Worm (Caenorhabditis elegans) whole organism, L1 larva: ENCODE data around the gene srx-28.

ENCODE experiments used
- C16A3.4 ChIP-seq: fragments of 150-350 bp; optimal IDR thresholded peaks from 2 replicates; lab custom pipeline; 2014; ENCODE audit warnings: missing biosample characterization, missing genetic modification characterization
- aha-1 ChIP-seq: fragments of 150-350 bp; optimal IDR thresholded peaks from 2 replicates; lab custom pipeline; 2014; ENCODE audit warnings: missing biosample characterization, missing genetic modification characterization
- alr-1 ChIP-seq: fragments of 200-800 bp; sonication (Bioruptor generic); optimal IDR thresholded peaks from 2 replicates; lab custom pipeline; 2018; ENCODE audit warnings: borderline replicate concordance, mild to moderate bottlenecking, missing genetic modification characterization, missing compliant biosample characterization
- ama-1 ChIP-seq: fragments of 150-350 bp; optimal IDR thresholded peaks from 2 replicates; lab custom pipeline; 2014
- ceh-88 ChIP-seq: fragments of 200-800 bp; sonication (Bioruptor generic); IDR thresholded peaks from 2 replicates; pipeline ENCODE4 v1.3.6; 2022; ENCODE audit warnings: missing genetic modification characterization, missing compliant biosample characterization
- ceh-90 ChIP-seq: sonication (generic microtip); optimal IDR thresholded peaks from 2 replicates; lab custom pipeline; 2016; ENCODE audit warnings: missing genetic modification characterization, missing compliant biosample characterization
- efl-1 ChIP-seq, 4 experiments: fragments of 150-350 bp; optimal IDR thresholded peaks in 3 of 4; peaks in 1 of 4; 1 replicate in 1 of 4; 2 replicates in 3 of 4; lab custom pipeline; 2014; ENCODE audit warnings: missing biosample characterization in 2 of 4, missing genetic modification characterization in 2 of 4, missing genetic modification reagents in 2 of 4
- efl-3 ChIP-seq: fragments of 200-800 bp; sonication (Bioruptor generic); optimal IDR thresholded peaks from 2 replicates; lab custom pipeline; 2018; ENCODE audit warnings: mild to moderate bottlenecking, missing genetic modification characterization, missing compliant biosample characterization
- egl-13 ChIP-seq: sonication (generic microtip); optimal IDR thresholded peaks from 2 replicates; lab custom pipeline; 2016; ENCODE audit warnings: missing genotype, missing genetic modification reagents, missing genetic modification characterization, missing compliant biosample characterization
- elt-2 ChIP-seq: sonication (generic microtip); optimal IDR thresholded peaks from 2 replicates; lab custom pipeline; 2016; ENCODE audit warnings: missing genetic modification characterization, mild to moderate bottlenecking, inconsistent platforms, missing compliant biosample characterization, missing genetic modification reagents
- ets-5 ChIP-seq: fragments of 200-800 bp; sonication (Bioruptor generic); IDR thresholded peaks from 2 replicates; pipeline ENCODE4 v1.3.6; 2022; ENCODE audit warnings: missing genetic modification characterization, missing compliant biosample characterization
- fkh-10 ChIP-seq: sonication (generic microtip); optimal IDR thresholded peaks from 2 replicates; lab custom pipeline; 2017; ENCODE audit warnings: missing biosample characterization, missing genetic modification reagents, missing genetic modification characterization
- fkh-4 ChIP-seq: sonication (generic microtip); optimal IDR thresholded peaks from 2 replicates; lab custom pipeline; 2016; ENCODE audit warnings: missing compliant biosample characterization, missing genetic modification characterization, borderline replicate concordance
- irx-1 ChIP-seq: sonication (generic microtip); optimal IDR thresholded peaks from 2 replicates; lab custom pipeline; 2016; ENCODE audit warnings: missing genetic modification characterization, missing compliant biosample characterization
- isw-1 ChIP-seq: fragments of 200-800 bp; sonication (Bioruptor generic); IDR thresholded peaks from 2 replicates; pipeline ENCODE4 v1.3.6; 2022; ENCODE audit warnings: missing genetic modification characterization, missing compliant biosample characterization
- lin-13 ChIP-seq: fragments of 150-350 bp; optimal IDR thresholded peaks from 2 replicates; lab custom pipeline; 2014; ENCODE audit warnings: missing biosample characterization, missing genetic modification reagents, missing genetic modification characterization
- lin-39 ChIP-seq: fragments of 150-350 bp; optimal IDR thresholded peaks from 2 replicates; lab custom pipeline; 2014; ENCODE audit warnings: missing biosample characterization, missing genetic modification reagents, missing genetic modification characterization
- mep-1 ChIP-seq: fragments of 150-350 bp; optimal IDR thresholded peaks from 2 replicates; lab custom pipeline; 2014; ENCODE audit warnings: missing biosample characterization, missing genetic modification characterization
- nhr-19 ChIP-seq: fragments of 200-800 bp; sonication (Bioruptor generic); conservative IDR thresholded peaks from 2 replicates; pipeline ENCODE4 v1.3.6; 2022; ENCODE audit warnings: missing genetic modification characterization, missing compliant biosample characterization
- nhr-20 ChIP-seq: sonication (generic microtip); optimal IDR thresholded peaks from 2 replicates; lab custom pipeline; 2016; ENCODE audit warnings: mild to moderate bottlenecking, missing genetic modification characterization, missing compliant biosample characterization
- nhr-237 ChIP-seq: fragments of 150-350 bp; optimal IDR thresholded peaks from 2 replicates; lab custom pipeline; 2014; ENCODE audit warnings: missing biosample characterization, missing genetic modification characterization
- nhr-71 ChIP-seq: sonication (generic microtip); optimal IDR thresholded peaks from 2 replicates; lab custom pipeline; 2016; ENCODE audit warnings: mild to moderate bottlenecking, missing genetic modification characterization, moderate library complexity, missing compliant biosample characterization
- nhr-85 ChIP-seq: sonication (generic microtip); peaks from one replicate; lab custom pipeline; 2016; ENCODE audit warnings: missing genetic modification characterization, inconsistent platforms, missing compliant biosample characterization
- nhr-90 ChIP-seq: sonication (generic microtip); optimal IDR thresholded peaks from 2 replicates; lab custom pipeline; 2016; ENCODE audit warnings: mild to moderate bottlenecking, missing genetic modification characterization, missing compliant biosample characterization; ENCODE audit not compliant: poor library complexity
- pag-3 ChIP-seq: sonication (generic microtip); optimal IDR thresholded peaks from 2 replicates; lab custom pipeline; 2017; ENCODE audit warnings: missing genetic modification characterization, mild to moderate bottlenecking, missing compliant biosample characterization, antibody characterized with exemption, borderline replicate concordance; ENCODE audit not compliant: insufficient read depth
- pax-3 ChIP-seq: fragments of 200-800 bp; sonication (Bioruptor generic); optimal IDR thresholded peaks from 2 replicates; lab custom pipeline; 2018; ENCODE audit warnings: mild to moderate bottlenecking, missing genetic modification characterization, moderate library complexity, missing compliant biosample characterization
- rnt-1 ChIP-seq: sonication (generic microtip); optimal IDR thresholded peaks from 2 replicates; lab custom pipeline; 2016; ENCODE audit warnings: mild to moderate bottlenecking, missing genetic modification characterization, moderate library complexity, missing compliant biosample characterization
- skn-1 ChIP-seq: fragments of 150-350 bp; optimal IDR thresholded peaks from 2 replicates; lab custom pipeline; 2014; ENCODE audit warnings: missing biosample characterization, missing genetic modification characterization
- snpc-4 ChIP-seq: fragments of 150-350 bp; optimal IDR thresholded peaks from 2 replicates; lab custom pipeline; 2014; ENCODE audit warnings: missing biosample characterization, missing genetic modification characterization
- snu-23 ChIP-seq: sonication (generic microtip); optimal IDR thresholded peaks from 2 replicates; lab custom pipeline; 2016; ENCODE audit warnings: missing genetic modification characterization, missing compliant biosample characterization
- unc-86 ChIP-seq: sonication (generic microtip); optimal IDR thresholded peaks from 2 replicates; lab custom pipeline; 2016; ENCODE audit warnings: missing genetic modification characterization, missing compliant biosample characterization
- vab-15 ChIP-seq: sonication (generic microtip); optimal IDR thresholded peaks from 2 replicates; lab custom pipeline; 2017; ENCODE audit warnings: missing genotype, mild to moderate bottlenecking, missing genetic modification characterization, missing compliant biosample characterization
- xbp-1 ChIP-seq: sonication (generic microtip); optimal IDR thresholded peaks from 2 replicates; lab custom pipeline; 2016; ENCODE audit warnings: missing genetic modification characterization, missing compliant biosample characterization
- zag-1 ChIP-seq: fragments of 150-350 bp; optimal IDR thresholded peaks from 2 replicates; lab custom pipeline; 2014; ENCODE audit warnings: missing biosample characterization, missing genetic modification characterization
- ztf-11 ChIP-seq, 2 experiments: sonication (generic microtip); optimal IDR thresholded peaks; 2 replicates each; lab custom pipeline; 2016 to 2017; ENCODE audit warnings: missing genetic modification characterization in 2 of 2, missing biosample characterization in 1 of 2, missing compliant biosample characterization in 1 of 2

The srx-28 gene

ce11 chrV:2759456-2759855 is 2.4 kb upstream of the srx-28 start, which contains the start of gene srg-58:
TSS of gene srg-58 (minus strand) at chrV:2759556.
- no peak for TF ChIP-seq zag-1
- TF ChIP-seq nhr-90 (tag; lab: Kevin White, UChicago): no peak
- no peak for TF ChIP-seq alr-1 (tag; lab: Kevin White, UChicago)
- TF ChIP-seq xbp-1: no peak
- no peak for TF ChIP-seq nhr-85 (tag; lab: Kevin White, UChicago)
- no peak for TF ChIP-seq irx-1 (tag; lab: Kevin White, UChicago)
- no peak for TF ChIP-seq ceh-88 (GFP tag; lab: Robert Waterston, UW)
- TF ChIP-seq nhr-71 (tag; lab: Kevin White, UChicago): no peak
- no peak for TF ChIP-seq ama-1 (lab: Kevin White, UChicago)
- TF ChIP-seq, all 84 proteins: peak for 0

ce11 chrV:2758437-2758836 is 1.4 kb upstream of the srx-28 start:
- TF ChIP-seq fkh-10 (GFP tag; lab: Kevin White, UChicago) (no peak), efl-3 (GFP tag; lab: Kevin White, UChicago) (no peak), nhr-71 (tag; lab: Kevin White, UChicago) (no peak), vab-15 (tag; lab: Kevin White, UChicago) (no peak), ama-1 (lab: Kevin White, UChicago) (no peak), ets-5 (GFP tag; lab: Robert Waterston, UW) (no peak), C16A3.4 (tag; lab: Kevin White, UChicago) (no peak), lin-13 (GFP tag; lab: Kevin White, UChicago) (no peak), nhr-237 (no peak), skn-1 (tag; lab: Kevin White, UChicago) (no peak), lin-39 (no peak), pax-3 (no peak), ztf-11 (tag; optimal IDR thresholded peaks at IDR 0.05; lab: Kevin White, UChicago) (no peak), snu-23 (GFP tag; lab: Kevin White, UChicago) (no peak), fkh-4 (no peak), nhr-90 (tag; lab: Kevin White, UChicago) (no peak), pag-3 (no peak), rnt-1 (tag; lab: Kevin White, UChicago) (no peak), elt-2 (tag; lab: Kevin White, UChicago) (no peak)

ce11 chrV:2753007-2753406 is 4.1 kb downstream of the srx-28 start, which contains the start of gene srx-26:
TSS of gene srx-26 (minus strand) at chrV:2753107.
- TF ChIP-seq nhr-20 (tag; lab: Kevin White, UChicago) (no peak), mep-1 (tag; lab: Kevin White, UChicago) (no peak), fkh-4 (no peak), egl-13 (tag; lab: Kevin White, UChicago) (no peak), nhr-71 (tag; lab: Kevin White, UChicago) (no peak), ceh-90 (tag; lab: Kevin White, UChicago) (no peak), efl-3 (GFP tag; lab: Kevin White, UChicago) (no peak), isw-1 (GFP tag; lab: Robert Waterston, UW) (no peak), ama-1 (lab: Kevin White, UChicago) (no peak), snpc-4 (tag; lab: Kevin White, UChicago) (no peak), nhr-19 (GFP tag; lab: Robert Waterston, UW) (no peak), skn-1 (tag; lab: Kevin White, UChicago) (no peak), aha-1 (tag; lab: Kevin White, UChicago) (no peak), unc-86 (tag; lab: Kevin White, UChicago) (no peak)

ce11 chrV:2750006-2750405 is 7.1 kb downstream of the srx-28 start, which contains the start of gene srx-24:
TSS of gene srx-24 (minus strand) at chrV:2750106.
- TF ChIP-seq egl-13 (tag; lab: Kevin White, UChicago): no peak
- no peak for TF ChIP-seq mep-1 (tag; lab: Kevin White, UChicago)
- TF ChIP-seq efl-1 (optimal IDR thresholded peaks at IDR 0.05; lab: Kevin White, UChicago): no peak
- TF ChIP-seq efl-1 (GFP tag; optimal IDR thresholded peaks at IDR 0.05 in 1 of 2; lab: Kevin White, UChicago): peak in 1 of 2 experiments; percentile 7
